Worm (Caenorhabditis elegans): ENCODE results near the gene Y46G5A.39.

Gene Y46G5A.39

ce11 chrII:12738284-12739201 is 15.1 kb downstream of the Y46G5A.39 start, which contains the start of gene pisy-1 (continued):
- TF ChIP-seq attf-6 (GFP tag; IDR thresholded peaks at IDR 0.05) (no peak), F57A8.1 (GFP tag; optimal IDR thresholded peaks at IDR 0.05) (no peak), F37B4.10 (GFP tag; IDR thresholded peaks at IDR 0.05) (no peak), F57C9.4 (tag; optimal IDR thresholded peaks at IDR 0.05) (no peak), ets-4 (GFP tag; optimal IDR thresholded peaks at IDR 0.05) (no peak), egl-18 (GFP tag; IDR thresholded peaks at IDR 0.05) (0 out of 2 replicates have a peak, but pooled peaks have one; percentile 44), lin-54 (GFP tag; optimal IDR thresholded peaks at IDR 0.05) (peak; percentile 70), let-607 (tag; optimal IDR thresholded peaks at IDR 0.05) (no peak), dox-1 (GFP tag; IDR thresholded peaks at IDR 0.05) (no peak), lag-1 (GFP tag; IDR thresholded peaks at IDR 0.05) (no peak), unc-62 (GFP tag; optimal IDR thresholded peaks at IDR 0.05) (no peak), ceh-100 (GFP tag; IDR thresholded peaks at IDR 0.05) (no peak), akir-1 (GFP tag; optimal IDR thresholded peaks at IDR 0.05) (no peak), snpc-4 (GFP tag; optimal IDR thresholded peaks at IDR 0.05) (no peak), snpc-4 (tag; optimal IDR thresholded peaks at IDR 0.05) (no peak), ekl-4 (GFP tag; IDR thresholded peaks at IDR 0.05) (no peak), tbx-9 (tag; optimal IDR thresholded peaks at IDR 0.05; ENCODE audit: borderline replicate concordance) (no peak), snpc-1.1 (tag; optimal IDR thresholded peaks at IDR 0.05; ENCODE audit: insufficient read depth) (no peak), gei-17 (GFP tag; optimal IDR thresholded peaks at IDR 0.05) (no peak), K12H6.12 (tag; optimal IDR thresholded peaks at IDR 0.05) (no peak), lin-26 (GFP tag; IDR thresholded peaks at IDR 0.05) (0 out of 2 replicates have a peak, but pooled peaks have one; percentile 44), B0019.2 (GFP tag; conservative IDR thresholded peaks at IDR 0.05) (no peak), ztf-22 (GFP tag; optimal IDR thresholded peaks at IDR 0.05) (no peak), bed-1 (GFP tag; IDR thresholded peaks at IDR 0.05) (no peak), nfyb-1 (GFP tag; IDR thresholded peaks at IDR 0.05) (no peak), D2030.7 (GFP tag; IDR thresholded peaks at IDR 0.05) (peak; percentile 31), nfya-1 (tag; optimal IDR thresholded peaks at IDR 0.05; ENCODE audit: borderline replicate concordance, insufficient read depth) (no peak), cebp-1 (GFP tag; IDR thresholded peaks at IDR 0.05) (no peak), cebp-1 (tag; optimal IDR thresholded peaks at IDR 0.05) (peak; percentile 51), egl-44 (GFP tag; IDR thresholded peaks at IDR 0.05) (no peak), aptf-3 (GFP tag; IDR thresholded peaks at IDR 0.05) (no peak), mes-4 (tag; optimal IDR thresholded peaks at IDR 0.05) (no peak), lin-40 (tag; optimal IDR thresholded peaks at IDR 0.05) (no peak), F23B12.7 (tag; optimal IDR thresholded peaks at IDR 0.05; ENCODE audit: insufficient read depth) (no peak), ztf-18 (tag; optimal IDR thresholded peaks at IDR 0.05) (no peak), attf-5 (GFP tag; optimal IDR thresholded peaks at IDR 0.05) (peak; percentile 19), pha-4 (tag; optimal IDR thresholded peaks at IDR 0.05) (no peak), nhr-90 (tag; optimal IDR thresholded peaks at IDR 0.05) (no peak), sptf-2 (GFP tag; optimal IDR thresholded peaks at IDR 0.05) (no peak), lin-35 (GFP tag; optimal IDR thresholded peaks at IDR 0.05) (peak in 1 of 3 experiments; percentile 56), bed-2 (GFP tag; IDR thresholded peaks at IDR 0.05) (no peak), somi-1 (GFP tag; optimal IDR thresholded peaks at IDR 0.05) (no peak), unc-130 (GFP tag; optimal IDR thresholded peaks at IDR 0.05) (no peak), F22D6.2 (tag; optimal IDR thresholded peaks at IDR 0.05) (no peak), athp-1 (tag; optimal IDR thresholded peaks at IDR 0.05) (peak; percentile 18), egrh-3 (GFP tag; IDR thresholded peaks at IDR 0.05) (no peak), mel-28 (tag; optimal IDR thresholded peaks at IDR 0.05; ENCODE audit: borderline replicate concordance) (no peak)

All from whole organism, young adult.